Fruit fly (Drosophila melanogaster) whole organism, embryonic: Measurements from ENCODE around the gene CG6094.

ENCODE experiments used
- Asciz ChIP-seq: fragments of 200-800 bp; sonication (Bioruptor generic); optimal IDR thresholded peaks from 2 replicates; lab custom pipeline; 2017; ENCODE audit warnings: missing biosample characterization, mild to moderate bottlenecking, missing genetic modification characterization, missing genetic modification reagents
- Awh ChIP-seq: fragments of 200-800 bp; sonication (Bioruptor generic); IDR thresholded peaks from 2 replicates; pipeline ENCODE4, ENCODE4 v1.3.6; 2022; ENCODE audit warnings: missing biosample characterization, missing genetic modification characterization
- CG10431 ChIP-seq: fragments of 200-800 bp; sonication (Bioruptor generic); optimal IDR thresholded peaks from 3 replicates; lab custom pipeline; 2018; ENCODE audit warnings: missing biosample characterization, mild to moderate bottlenecking, missing genetic modification characterization
- CG10565 ChIP-seq: fragments of 200-800 bp; sonication (Bioruptor generic); optimal IDR thresholded peaks from 3 replicates; lab custom pipeline; 2016; ENCODE audit warnings: missing biosample characterization, mild to moderate bottlenecking, missing genetic modification characterization
- CG11247 ChIP-seq: fragments of 200-800 bp; sonication (Bioruptor generic); IDR thresholded peaks from 2 replicates; pipeline ENCODE4 v1.3.6; 2022; ENCODE audit warnings: missing biosample characterization, missing genetic modification characterization
- CG11398 ChIP-seq: fragments of 200-800 bp; sonication (Bioruptor generic); optimal IDR thresholded peaks from 2 replicates; lab custom pipeline; 2016; ENCODE audit warnings: missing biosample characterization, missing genetic modification characterization
- CG12155 ChIP-seq: fragments of 200-800 bp; sonication (Bioruptor generic); optimal IDR thresholded peaks from 3 replicates; lab custom pipeline; 2016; ENCODE audit warnings: missing biosample characterization, missing genetic modification characterization
- CG12391 ChIP-seq: fragments of 200-800 bp; sonication (Bioruptor generic); optimal IDR thresholded peaks from 3 replicates; lab custom pipeline; 2018; ENCODE audit warnings: missing biosample characterization, mild to moderate bottlenecking, missing genetic modification characterization, moderate library complexity
- CG13123 ChIP-seq: fragments of 200-800 bp; sonication (Bioruptor generic); optimal IDR thresholded peaks from 2 replicates; lab custom pipeline; 2016; ENCODE audit warnings: missing biosample characterization, missing genetic modification characterization
- CG13424 ChIP-seq: fragments of 200-800 bp; sonication (Bioruptor generic); optimal IDR thresholded peaks from 2 replicates; lab custom pipeline; 2019; ENCODE audit warnings: missing biosample characterization, mild to moderate bottlenecking, missing genetic modification characterization, moderate library complexity
- CG13775 ChIP-seq: fragments of 200-800 bp; sonication (Bioruptor generic); optimal IDR thresholded peaks from 3 replicates; lab custom pipeline; 2017; ENCODE audit warnings: missing biosample characterization, mild to moderate bottlenecking, missing genetic modification characterization
- CG17802 ChIP-seq: fragments of 200-800 bp; sonication (Bioruptor generic); optimal IDR thresholded peaks from 2 replicates; lab custom pipeline; 2018; ENCODE audit warnings: missing biosample characterization, mild to moderate bottlenecking, missing genetic modification characterization, moderate library complexity
- CG18599 ChIP-seq: fragments of 200-800 bp; sonication (Bioruptor generic); optimal IDR thresholded peaks from 3 replicates; lab custom pipeline; 2017; ENCODE audit warnings: missing biosample characterization, missing genetic modification characterization, mild to moderate bottlenecking, moderate library complexity, missing genetic modification reagents
- CG2889 ChIP-seq: fragments of 200-800 bp; sonication (Bioruptor generic); IDR thresholded peaks from 3 replicates; pipeline ENCODE4 v1.3.6; 2022; ENCODE audit warnings: missing biosample characterization, missing genetic modification characterization
- CG30403 ChIP-seq: fragments of 200-800 bp; sonication (Bioruptor generic); optimal IDR thresholded peaks from 3 replicates; lab custom pipeline; 2016; ENCODE audit warnings: missing biosample characterization, missing genetic modification characterization
- CG4730 ChIP-seq: fragments of 200-800 bp; sonication (Bioruptor generic); IDR thresholded peaks from 2 replicates; pipeline ENCODE4 v1.3.6; 2022; ENCODE audit warnings: missing biosample characterization, missing genetic modification characterization
- CG6272 ChIP-seq: fragments of 200-800 bp; sonication (Bioruptor generic); IDR thresholded peaks from 2 replicates; pipeline ENCODE4 v1.3.6; 2022; ENCODE audit warnings: missing biosample characterization, missing genetic modification characterization
- CG7271 ChIP-seq: fragments of 200-800 bp; sonication (Bioruptor generic); optimal IDR thresholded peaks from 2 replicates; lab custom pipeline; 2018; ENCODE audit warnings: missing biosample characterization, mild to moderate bottlenecking, missing genetic modification characterization, moderate library complexity
- CG8089 ChIP-seq: fragments of 200-800 bp; sonication (Bioruptor generic); optimal IDR thresholded peaks from 3 replicates; lab custom pipeline; 2016; ENCODE audit warnings: missing biosample characterization, missing genetic modification characterization
- CG8944 ChIP-seq: fragments of 200-800 bp; sonication (Bioruptor generic); optimal IDR thresholded peaks from 3 replicates; lab custom pipeline; 2016; ENCODE audit warnings: missing biosample characterization, missing genetic modification characterization
- CG9817 ChIP-seq: fragments of 200-800 bp; sonication (Bioruptor generic); optimal IDR thresholded peaks from 2 replicates; lab custom pipeline; 2018; ENCODE audit warnings: missing biosample characterization, mild to moderate bottlenecking, missing genetic modification characterization, moderate library complexity
- CG9932 ChIP-seq: fragments of 200-800 bp; sonication (Bioruptor generic); IDR thresholded peaks from 2 replicates; pipeline ENCODE4 v1.3.6; 2022; ENCODE audit warnings: missing biosample characterization, missing genetic modification characterization
- Camta ChIP-seq: fragments of 200-800 bp; sonication (Bioruptor generic); optimal IDR thresholded peaks from 2 replicates; lab custom pipeline; 2016; ENCODE audit warnings: missing biosample characterization, missing genetic modification characterization
- CkIIα-i1 ChIP-seq: fragments of 200-800 bp; sonication (Bioruptor generic); IDR thresholded peaks from 2 replicates; pipeline ENCODE4 v1.3.6; 2022; ENCODE audit warnings: missing biosample characterization, missing genetic modification characterization
- Dll ChIP-seq: fragments of 200-800 bp; sonication (Bioruptor generic); IDR thresholded peaks from 4 replicates; pipeline ENCODE4 v1.3.6; 2022; ENCODE audit warnings: missing biosample characterization, missing genetic modification characterization; ENCODE audit not compliant: partially characterized antibody
- Fer2 ChIP-seq: fragments of 200-800 bp; sonication (Bioruptor generic); optimal IDR thresholded peaks from 2 replicates; lab custom pipeline; 2018; ENCODE audit warnings: missing biosample characterization, mild to moderate bottlenecking, missing genetic modification characterization, moderate library complexity
- GATAe ChIP-seq: fragments of 200-800 bp; sonication (Bioruptor generic); conservative IDR thresholded peaks from 2 replicates; pipeline ENCODE4 v1.3.6; 2022; ENCODE audit warnings: missing biosample characterization, missing genetic modification characterization
- HLHmδ ChIP-seq: fragments of 200-800 bp; sonication (Bioruptor generic); optimal IDR thresholded peaks from 2 replicates; lab custom pipeline; 2018; ENCODE audit warnings: missing biosample characterization, mild to moderate bottlenecking, missing genetic modification characterization, moderate library complexity
- Hmx ChIP-seq: fragments of 200-800 bp; sonication (Bioruptor generic); optimal IDR thresholded peaks from 2 replicates; lab custom pipeline; 2016; ENCODE audit warnings: missing biosample characterization, missing genetic modification characterization
- Hsf ChIP-seq: fragments of 200-800 bp; sonication (Bioruptor generic); optimal IDR thresholded peaks from 3 replicates; lab custom pipeline; 2016; ENCODE audit warnings: missing biosample characterization, missing genetic modification characterization
- MTF-1 ChIP-seq: fragments of 200-800 bp; sonication (Bioruptor generic); optimal IDR thresholded peaks from 2 replicates; lab custom pipeline; 2018; ENCODE audit warnings: missing biosample characterization, mild to moderate bottlenecking, missing genetic modification characterization, borderline replicate concordance
- Med ChIP-seq: fragments of 200-800 bp; sonication (Bioruptor generic); peaks from one replicate; lab custom pipeline; 2016; ENCODE audit warnings: missing biosample characterization, missing genetic modification characterization, mild to moderate bottlenecking, inconsistent platforms, moderate library complexity
- Side ChIP-seq: fragments of 200-800 bp; sonication (Bioruptor generic); optimal IDR thresholded peaks from 2 replicates; lab custom pipeline; 2016; ENCODE audit warnings: missing biosample characterization, missing genetic modification characterization
- Sry-β ChIP-seq: fragments of 200-800 bp; sonication (Bioruptor generic); optimal IDR thresholded peaks from 2 replicates; lab custom pipeline; 2018; ENCODE audit warnings: missing biosample characterization, mild to moderate bottlenecking, missing genetic modification characterization, moderate library complexity
- Sry-δ ChIP-seq: fragments of 200-800 bp; sonication (Bioruptor generic); optimal IDR thresholded peaks from 2 replicates; lab custom pipeline; 2016; ENCODE audit warnings: missing biosample characterization, missing genetic modification characterization
- ara ChIP-seq: fragments of 200-800 bp; sonication (Bioruptor generic); IDR thresholded peaks from 2 replicates; pipeline ENCODE4 v1.3.6; 2022; ENCODE audit warnings: missing biosample characterization, missing genetic modification characterization
- ash1 ChIP-seq: fragments of 200-800 bp; sonication (Bioruptor generic); optimal IDR thresholded peaks from 2 replicates; lab custom pipeline; 2018; ENCODE audit warnings: missing biosample characterization, mild to moderate bottlenecking, missing genetic modification characterization
- chinmo ChIP-seq: fragments of 200-800 bp; sonication (Bioruptor generic); IDR thresholded peaks from 4 replicates; pipeline ENCODE4 v1.3.6; 2022; ENCODE audit warnings: missing biosample characterization, missing genetic modification characterization; ENCODE audit not compliant: partially characterized antibody
- dati ChIP-seq: fragments of 200-800 bp; sonication (Bioruptor generic); IDR thresholded peaks from 2 replicates; pipeline ENCODE4 v1.3.6; 2022; ENCODE audit warnings: missing biosample characterization, missing genetic modification characterization
- hkb ChIP-seq, 2 experiments: fragments of 200-800 bp in 1 of 2; fragments of >200 bp in 1 of 2; sonication (Bioruptor generic) in 1 of 2; IDR thresholded peaks in 1 of 2; optimal IDR thresholded peaks in 1 of 2; 2 replicates each; pipeline versions ENCODE4 v1.3.6 to Lab custom; 2017 to 2022; ENCODE audit warnings: missing biosample characterization in 1 of 2, missing genetic modification characterization in 1 of 2
- mld ChIP-seq: fragments of 200-800 bp; sonication (Bioruptor generic); IDR thresholded peaks from 3 replicates; pipeline ENCODE4 v1.3.6; 2022; ENCODE audit warnings: missing biosample characterization, missing genetic modification characterization; ENCODE audit not compliant: partially characterized antibody
- otp ChIP-seq: fragments of 200-800 bp; sonication (Bioruptor generic); IDR thresholded peaks from 3 replicates; pipeline ENCODE4, ENCODE4 v1.3.6; 2022; ENCODE audit warnings: missing biosample characterization, missing genetic modification characterization
- pfk ChIP-seq: fragments of 200-800 bp; sonication (Bioruptor generic); optimal IDR thresholded peaks from 2 replicates; lab custom pipeline; 2018; ENCODE audit warnings: missing biosample characterization, mild to moderate bottlenecking, missing genetic modification characterization, moderate library complexity
- pita ChIP-seq: fragments of 200-800 bp; sonication (Bioruptor generic); optimal IDR thresholded peaks from 2 replicates; lab custom pipeline; 2017; ENCODE audit warnings: missing biosample characterization, mild to moderate bottlenecking, missing genetic modification characterization
- slou ChIP-seq: fragments of 200-800 bp; sonication (Bioruptor generic); optimal IDR thresholded peaks from 3 replicates; lab custom pipeline; 2016; ENCODE audit warnings: missing biosample characterization, missing genetic modification characterization
- so ChIP-seq: fragments of 200-800 bp; sonication (Bioruptor generic); IDR thresholded peaks from 3 replicates; pipeline ENCODE4 v1.3.6; 2022; ENCODE audit warnings: missing biosample characterization, missing genetic modification characterization
- tup ChIP-seq: fragments of 200-800 bp; sonication (Bioruptor generic); optimal IDR thresholded peaks from 2 replicates; lab custom pipeline; 2016; ENCODE audit warnings: missing biosample characterization, mild to moderate bottlenecking, missing genetic modification characterization, moderate library complexity
- yki ChIP-seq: fragments of >200 bp; optimal IDR thresholded peaks from 3 replicates; lab custom pipeline; 2018
- zen2 ChIP-seq: fragments of 200-800 bp; sonication (Bioruptor generic); IDR thresholded peaks from 3 replicates; pipeline ENCODE4 v1.3.6; 2022; ENCODE audit warnings: missing biosample characterization, missing genetic modification characterization; ENCODE audit not compliant: partially characterized antibody
- zfh1 ChIP-seq: fragments of 200-800 bp; sonication (Bioruptor generic); IDR thresholded peaks from 3 replicates; pipeline ENCODE4 v1.3.6; 2022; ENCODE audit warnings: missing biosample characterization, missing genetic modification characterization

The CG6094 gene

dm6 chr2L:10516470-10517048 lies 9.7 kb downstream of the CG6094 start (continued):
- TF ChIP-seq CG10431 (GFP tag; lab: Kevin White, UChicago): no peak
- TF ChIP-seq Dll (GFP tag; lab: Robert Waterston, UW): no peak
- TF ChIP-seq CG13123 (GFP tag; lab: Kevin White, UChicago): no peak
- no peak for TF ChIP-seq otp (GFP tag; lab: Robert Waterston, UW)
- TF ChIP-seq CG2889 (GFP tag; lab: Robert Waterston, UW): no peak
- TF ChIP-seq ara (GFP tag; lab: Robert Waterston, UW): 0 out of 2 replicates have a peak, but pooled peaks have one; percentile 26
- peak; percentile 27 for TF ChIP-seq MTF-1 (GFP tag; lab: Kevin White, UChicago)
- TF ChIP-seq CG4730 (GFP tag; lab: Robert Waterston, UW): no peak
- TF ChIP-seq Hmx (GFP tag; lab: Kevin White, UChicago): no peak
- TF ChIP-seq chinmo (GFP tag; lab: Robert Waterston, UW): 0 out of 4 replicates have a peak, but pooled peaks have one; percentile 45
- no peak for TF ChIP-seq CG7271 (tag; lab: Kevin White, UChicago)
- no peak for TF ChIP-seq CG8089 (GFP tag; lab: Kevin White, UChicago)
- no peak for TF ChIP-seq pfk (GFP tag; lab: Kevin White, UChicago)
- peak; percentile 53 for TF ChIP-seq CG30403
- TF ChIP-seq yki: no peak
- TF ChIP-seq CG9817 (tag; lab: Kevin White, UChicago): peak; percentile 38
- no peak for TF ChIP-seq pita (GFP tag; lab: Kevin White, UChicago)
- TF ChIP-seq Fer2 (tag; lab: Kevin White, UChicago): no peak
- 0 out of 2 replicates have a peak, but pooled peaks have one; percentile 50 for TF ChIP-seq CG11247
- peak; percentile 43 for TF ChIP-seq Hsf (GFP tag; lab: Kevin White, UChicago)
- no peak for TF ChIP-seq zen2 (GFP tag; lab: Robert Waterston, UW)
- TF ChIP-seq zfh1 (GFP tag; lab: Robert Waterston, UW): peak; percentile 19; the same call in 1 of the 3 replicates
- peak; percentile 44 for TF ChIP-seq Camta (GFP tag; lab: Kevin White, UChicago)
- no peak for TF ChIP-seq HLHmδ
- peak; percentile 27 for TF ChIP-seq Side (GFP tag; lab: Kevin White, UChicago)
- TF ChIP-seq mld (GFP tag; lab: Robert Waterston, UW): no peak
- peak; percentile 13 for TF ChIP-seq CG8944
- no peak for TF ChIP-seq so
- TF ChIP-seq Awh (GFP tag; lab: Robert Waterston, UW): 0 out of 2 replicates have a peak, but pooled peaks have one; percentile 55
- no peak for TF ChIP-seq CG6272 (GFP tag; lab: Robert Waterston, UW)
- TF ChIP-seq ash1 (GFP tag; lab: Kevin White, UChicago): no peak
- peak; percentile 44 for TF ChIP-seq CG18599 (GFP tag; lab: Kevin White, UChicago)
- TF ChIP-seq Asciz (GFP tag; lab: Kevin White, UChicago): no peak
- TF ChIP-seq tup (GFP tag; lab: Kevin White, UChicago): no peak
- TF ChIP-seq CG17802 (tag; lab: Kevin White, UChicago): no peak
- peak; percentile 43 for TF ChIP-seq CG13775 (GFP tag; lab: Kevin White, UChicago)
- no peak for TF ChIP-seq slou (GFP tag; lab: Kevin White, UChicago)
- no peak for TF ChIP-seq CG12155 (GFP tag; lab: Kevin White, UChicago)
- TF ChIP-seq CkIIα-i1 (GFP tag; lab: Robert Waterston, UW): no peak
- no peak for TF ChIP-seq CG10565 (GFP tag; lab: Kevin White, UChicago)
- peak; percentile 91 for TF ChIP-seq Med (GFP tag; lab: Kevin White, UChicago)
- no peak for TF ChIP-seq hkb (optimal IDR thresholded peaks at IDR 0.05; lab: Kevin White, UChicago)
- TF ChIP-seq hkb (GFP tag; IDR thresholded peaks at IDR 0.05; lab: Robert Waterston, UW): peak; percentile 46
- TF ChIP-seq CG12391: peak; percentile 27
- TF ChIP-seq Sry-δ (GFP tag; lab: Kevin White, UChicago): no peak
- TF ChIP-seq dati (GFP tag; lab: Robert Waterston, UW): no peak
- TF ChIP-seq CG11398 (GFP tag; lab: Kevin White, UChicago): peak; percentile 13
- TF ChIP-seq Sry-β (GFP tag; lab: Kevin White, UChicago): no peak
- TF ChIP-seq CG9932 (GFP tag; lab: Robert Waterston, UW): peak; percentile 36; the same call in 1 of the 2 replicates
- TF ChIP-seq CG13424 (tag; lab: Kevin White, UChicago): peak; percentile 51
- TF ChIP-seq GATAe: no peak
